Worm (Caenorhabditis elegans) whole organism, L3 larva: ENCODE results near the gene D2023.6.

Experiments
- ceh-9 ChIP-seq: sonication (generic microtip); optimal IDR thresholded peaks from 2 replicates; lab custom pipeline; 2018; ENCODE audit warnings: missing biosample characterization, missing genetic modification characterization
- elt-3 ChIP-seq, 3 experiments: fragments of 150-350 bp in 1 of 3; sonication (generic microtip) in 2 of 3; optimal IDR thresholded peaks; 2 replicates in 2 of 3; 4 replicates in 1 of 3; lab custom pipeline; 2014 to 2017; ENCODE audit warnings: missing biosample characterization in 3 of 3, missing genetic modification characterization in 3 of 3
- fkh-10 ChIP-seq: sonication (generic microtip); optimal IDR thresholded peaks from 2 replicates; lab custom pipeline; 2017; ENCODE audit warnings: missing biosample characterization, missing genetic modification reagents, missing genetic modification characterization
- mdl-1 ChIP-seq: fragments of 150-350 bp; optimal IDR thresholded peaks from 2 replicates; lab custom pipeline; 2014; ENCODE audit warnings: missing biosample characterization, missing genetic modification characterization
- nhr-11 ChIP-seq: fragments of 150-350 bp; optimal IDR thresholded peaks from 2 replicates; lab custom pipeline; 2014; ENCODE audit warnings: missing biosample characterization, missing genetic modification characterization
- nhr-25 ChIP-seq: sonication (generic microtip); optimal IDR thresholded peaks from 2 replicates; lab custom pipeline; 2017; ENCODE audit warnings: missing biosample characterization, missing genetic modification characterization
- nhr-76 ChIP-seq: fragments of 150-350 bp; sonication (generic microtip); optimal IDR thresholded peaks from 5 replicates; lab custom pipeline; 2014; ENCODE audit warnings: missing biosample characterization, missing genetic modification characterization

DNA sequence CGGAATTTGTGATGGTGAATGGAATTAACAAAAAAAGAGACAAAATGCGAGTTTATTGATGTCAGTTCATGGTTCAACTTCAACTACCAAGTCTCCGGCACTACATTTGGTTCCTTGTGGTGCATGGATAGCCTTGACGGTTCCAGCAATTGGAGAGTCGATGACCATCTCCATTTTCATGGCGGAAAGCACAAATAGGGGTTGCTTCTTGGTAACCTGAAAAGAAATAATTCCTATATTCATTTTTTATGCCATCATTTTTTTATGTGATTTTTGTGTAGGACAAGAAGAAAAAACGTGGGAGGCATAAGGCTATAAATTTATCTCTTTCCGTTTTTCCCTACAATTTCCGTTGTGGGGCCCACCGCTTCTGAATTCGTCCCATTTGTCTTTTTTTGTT, 9.1 kb upstream of the D2023.6 start:
- no peak for TF ChIP-seq ceh-9 (tag; lab: Kevin White, UChicago)
- no peak for TF ChIP-seq mdl-1 (tag; lab: Kevin White, UChicago)
- no peak for TF ChIP-seq nhr-11
- no peak for TF ChIP-seq fkh-10 (GFP tag; lab: Kevin White, UChicago)
- TF ChIP-seq nhr-25 (tag; lab: Kevin White, UChicago) = no peak
- TF ChIP-seq elt-3 (tag; optimal IDR thresholded peaks at IDR 0.05; lab: Kevin White, UChicago) = no peak
- TF ChIP-seq nhr-76 (tag; lab: Kevin White, UChicago) = no peak
